Worm (Caenorhabditis elegans) whole organism, mixed stage, embryonic: ENCODE data around the gene usp-39.
"Not testable (repeated sequence)": the region's sequence is repeated elsewhere in the genome, so short reads cannot be mapped to it uniquely, and the experiment has no call there.

ENCODE experiments used
- drap-1 ChIP-seq: fragments of 200-800 bp; sonication (Bioruptor generic); optimal IDR thresholded peaks from 3 replicates; lab custom pipeline; 2018; ENCODE audit warnings: mild to moderate bottlenecking, missing genetic modification characterization, missing compliant biosample characterization
- elt-1 ChIP-seq: sonication (generic microtip); optimal IDR thresholded peaks from 2 replicates; lab custom pipeline; 2017; ENCODE audit warnings: missing genetic modification characterization, mild to moderate bottlenecking, missing compliant biosample characterization, antibody characterized with exemption, moderate library complexity, borderline replicate concordance; ENCODE audit not compliant: insufficient read depth
- ham-2 ChIP-seq: fragments of 200-800 bp; sonication (Bioruptor generic); optimal IDR thresholded peaks from 2 replicates; lab custom pipeline; 2018; ENCODE audit warnings: mild to moderate bottlenecking, missing genetic modification characterization, missing compliant biosample characterization
- mls-2 ChIP-seq: sonication (generic microtip); optimal IDR thresholded peaks from 2 replicates; lab custom pipeline; 2016; ENCODE audit warnings: mild to moderate bottlenecking, missing genetic modification characterization, moderate library complexity, missing compliant biosample characterization
- nhr-12 ChIP-seq: fragments of 150-350 bp; optimal IDR thresholded peaks from 2 replicates; lab custom pipeline; 2014; ENCODE audit warnings: missing biosample characterization, missing genetic modification characterization
- pha-4 ChIP-seq: fragments of 150-350 bp; optimal IDR thresholded peaks from 2 replicates; lab custom pipeline; 2018; ENCODE audit warnings: missing biosample characterization, missing genetic modification reagents, missing genetic modification characterization

The usp-39 gene

DNA sequence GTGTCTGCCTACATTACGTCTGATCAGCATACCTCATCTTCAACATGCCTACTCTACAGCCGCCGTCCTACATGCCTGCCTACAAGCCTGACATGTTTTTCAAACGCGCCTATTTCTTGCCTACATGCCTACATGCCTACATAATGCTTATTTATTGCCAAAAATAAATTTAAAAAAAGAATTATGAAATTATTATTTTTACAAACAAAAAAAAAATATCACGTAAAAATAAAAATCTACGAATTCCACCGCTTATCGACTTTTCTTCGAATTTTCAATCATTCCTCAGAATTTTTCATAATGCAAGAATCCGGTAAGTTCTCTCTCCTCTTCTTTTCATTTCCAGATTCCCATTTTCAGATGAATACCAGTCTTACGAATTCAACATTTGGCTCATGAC lies 57.4 kb downstream of the usp-39 start, which contains the start of gene D2062.5:
D2062.5 (plus strand) TSS at position 301 of the 400 bp plus-strand sequence.
- TF ChIP-seq drap-1 (GFP tag; lab: Kevin White, UChicago) (no peak), elt-1 (tag; lab: Kevin White, UChicago) (no peak), nhr-12 (tag; lab: Kevin White, UChicago) (no peak)

DNA sequence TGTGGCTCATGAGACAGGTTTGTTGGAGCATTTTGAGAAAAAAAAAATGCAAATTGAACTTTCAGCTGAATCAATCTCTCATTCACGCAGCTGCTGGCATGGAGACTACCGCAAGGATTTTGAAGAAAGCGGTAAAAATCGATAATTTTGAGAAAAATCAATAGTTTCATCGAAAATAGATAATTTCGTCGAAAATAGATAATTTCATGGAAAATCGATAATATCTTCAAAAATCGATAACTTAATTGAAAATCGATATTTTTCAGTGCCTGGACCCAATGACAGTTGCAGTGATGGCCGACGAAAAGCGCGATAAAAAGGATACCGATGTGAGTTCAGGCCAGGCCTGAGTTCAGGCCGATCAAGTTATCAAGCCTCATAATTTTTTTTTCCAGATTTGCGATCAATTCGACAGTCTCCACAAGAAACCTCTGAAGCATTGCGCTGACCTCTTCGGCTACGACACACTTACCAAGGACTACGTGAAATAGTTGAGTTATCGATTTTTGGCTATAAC lies 57.9 kb downstream of the usp-39 start, which contains the start of gene D2062.4:
D2062.4 (plus strand) TSS at position 467 of the 517 bp plus-strand sequence.
- TF ChIP-seq mls-2 (tag; lab: Kevin White, UChicago); ham-2; elt-1 (tag; lab: Kevin White, UChicago): not testable (repeated sequence)
- TF ChIP-seq, all 35 proteins: peak for 0; not testable (repeated sequence) for 35

DNA sequence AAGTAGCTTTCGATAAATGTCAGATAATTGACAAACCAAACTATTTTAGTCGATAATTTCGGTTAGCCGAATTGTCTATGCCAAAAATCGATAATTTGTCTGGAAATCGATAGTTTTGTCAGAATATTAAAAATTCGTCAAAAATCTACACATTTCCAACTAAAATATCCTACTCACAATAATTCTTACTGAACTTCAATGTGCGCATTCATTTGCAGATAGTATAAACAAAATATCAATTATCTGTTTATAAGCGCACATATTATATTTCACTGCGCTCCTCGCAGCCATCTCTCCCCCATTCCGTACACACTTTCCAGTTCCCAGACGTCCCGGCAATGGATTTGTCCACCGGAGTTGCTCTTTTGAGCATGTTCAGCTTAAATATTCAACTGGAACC lies 59.7 kb downstream of the usp-39 start, which contains the start of gene lgc-28:
lgc-28 (plus strand) TSS at position 301 of the 400 bp plus-strand sequence.
- TF ChIP-seq pha-4 (tag; lab: Kevin White, UChicago) (no peak), elt-1 (tag; lab: Kevin White, UChicago) (no peak)
